Fruit fly (Drosophila melanogaster): ENCODE data around the gene Cyp4ac1.
A peak's percentile ranks its signal among the peaks of the same experiment; 100 is the strongest.

dm6 chr2L:5234714-5235298 is 29.0 kb upstream of the Cyp4ac1 start:
- TF ChIP-seq CG15710 (tag; optimal IDR thresholded peaks at IDR 0.05) = no peak
- no peak for TF ChIP-seq EcR (GFP tag; optimal IDR thresholded peaks at IDR 0.05)
- TF ChIP-seq Pif1A (GFP tag; optimal IDR thresholded peaks at IDR 0.05) = no peak
- no peak for TF ChIP-seq CG10348 (GFP tag; IDR thresholded peaks at IDR 0.05)
- no peak for TF ChIP-seq CG9948 (tag; optimal IDR thresholded peaks at IDR 0.05)
- TF ChIP-seq Snoo (tag; optimal IDR thresholded peaks at IDR 0.05) = no peak
- no peak for TF ChIP-seq CG8301 (tag; optimal IDR thresholded peaks at IDR 0.05)
- no peak for TF ChIP-seq Ets98B (GFP tag; IDR thresholded peaks at IDR 0.05)
- peak; percentile 1 for TF ChIP-seq CG13204 (GFP tag; optimal IDR thresholded peaks at IDR 0.05)
- no peak for TF ChIP-seq CG12605 (GFP tag; IDR thresholded peaks at IDR 0.05)
- TF ChIP-seq rn (GFP tag; IDR thresholded peaks at IDR 0.05) = no peak
- no peak for TF ChIP-seq CG17806 (tag; optimal IDR thresholded peaks at IDR 0.05)
